Worm (Caenorhabditis elegans): Measurements from ENCODE around the gene srd-41.
A peak's percentile ranks its signal among the peaks of the same experiment; 100 is the strongest.

srd-41 gene

DNA sequence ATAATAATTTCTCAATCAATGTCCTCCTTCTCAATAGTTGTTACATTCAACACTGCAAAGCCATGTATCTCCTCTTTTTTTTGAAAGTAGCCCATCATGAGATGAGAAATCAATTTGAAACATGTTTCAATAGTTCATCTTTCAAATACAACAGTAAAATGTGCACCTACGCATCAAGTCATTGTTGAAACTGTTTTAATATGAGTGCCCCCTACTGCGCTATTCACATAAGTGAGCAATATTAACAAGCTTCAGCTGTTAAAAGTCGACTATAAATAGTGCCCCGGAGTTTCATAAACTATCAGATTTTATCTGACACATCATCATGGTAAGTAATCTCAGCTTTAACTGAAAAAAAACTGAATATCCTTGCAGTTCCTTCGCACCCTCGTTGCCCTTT, 33.9 kb downstream of the srd-41 start, which contains the start of the genes nspc-15 and F19H6.6:
TSS of gene nspc-15 (plus strand) at position 301 of the 400 bp plus-strand sequence.
TSS of gene F19H6.6 (plus strand) at position 384 of the 400 bp plus-strand sequence.
- TF ChIP-seq ceh-13 (GFP tag; optimal IDR thresholded peaks at IDR 0.05) (no peak), aly-1 (tag; optimal IDR thresholded peaks at IDR 0.05) (no peak), tbx-37 (GFP tag; conservative IDR thresholded peaks at IDR 0.05) (no peak), scrt-1 (GFP tag; IDR thresholded peaks at IDR 0.05) (no peak), hmbx-1 (tag; optimal IDR thresholded peaks at IDR 0.05) (no peak), ceh-36 (tag; optimal IDR thresholded peaks at IDR 0.05) (no peak), sea-1 (GFP tag; conservative IDR thresholded peaks at IDR 0.05) (no peak), flt-1 (GFP tag; IDR thresholded peaks at IDR 0.05) (no peak), tbx-11 (GFP tag; IDR thresholded peaks at IDR 0.05) (no peak), ets-7 (tag; optimal IDR thresholded peaks at IDR 0.05) (no peak)

DNA sequence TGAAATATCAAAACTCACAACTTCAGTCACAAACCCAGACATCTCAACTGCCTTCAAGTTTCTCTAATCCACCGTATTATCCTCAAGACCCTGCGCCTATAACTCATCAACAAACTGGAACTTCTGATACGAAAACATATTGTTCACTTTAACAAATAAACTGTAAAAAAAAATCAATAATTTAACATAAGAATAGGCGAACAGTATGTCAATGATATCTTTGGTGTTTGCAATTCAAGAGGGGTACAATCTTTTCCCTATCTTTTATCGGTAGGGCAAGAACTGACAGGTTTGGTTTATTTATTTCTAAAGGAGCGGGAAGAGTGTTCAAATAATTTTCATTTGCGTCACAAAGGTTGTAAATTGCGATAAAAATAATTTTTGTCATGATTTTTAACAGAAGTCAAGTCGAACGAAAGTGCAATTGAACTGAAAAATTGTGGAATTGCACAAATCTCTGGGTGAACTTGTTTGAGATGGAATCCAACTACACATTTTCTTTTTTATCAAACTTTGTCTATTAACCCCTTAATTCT, 36.5 kb downstream of the srd-41 start:
- TF ChIP-seq ceh-13 (GFP tag; optimal IDR thresholded peaks at IDR 0.05), result no peak
- no peak for TF ChIP-seq ceh-36 (tag; optimal IDR thresholded peaks at IDR 0.05)
- no peak for TF ChIP-seq B0310.2 (tag; optimal IDR thresholded peaks at IDR 0.05)
- no peak for TF ChIP-seq tra-4 (tag; optimal IDR thresholded peaks at IDR 0.05)
- TF ChIP-seq flt-1 (GFP tag; IDR thresholded peaks at IDR 0.05), result no peak
- TF ChIP-seq F13C5.2 (tag; optimal IDR thresholded peaks at IDR 0.05), result peak; percentile 49
- no peak for TF ChIP-seq hmbx-1 (tag; optimal IDR thresholded peaks at IDR 0.05)

DNA sequence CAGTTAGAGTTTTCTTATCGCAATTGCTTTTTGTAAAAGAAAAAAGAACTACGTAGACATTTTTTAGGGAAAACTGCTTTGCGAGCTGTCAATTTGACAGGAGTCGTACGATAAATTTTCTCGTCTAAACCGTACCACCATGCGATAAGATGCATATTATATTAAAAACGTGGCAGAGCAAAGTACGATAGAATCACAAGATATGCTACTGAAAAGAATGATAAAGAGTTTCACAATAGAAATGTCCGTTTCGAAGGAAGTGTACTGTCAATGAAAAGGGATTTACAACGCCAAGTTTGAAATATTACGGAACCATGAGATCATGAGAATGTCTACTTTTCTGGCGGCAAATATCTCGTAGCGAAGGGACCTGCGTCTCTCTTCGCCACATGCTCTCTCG, 38.3 kb downstream of the srd-41 start, which contains the start of gene F19H6.5:
TSS of gene F19H6.5 (minus strand) at position 101 of the 400 bp plus-strand sequence.
- TF ChIP-seq ets-7 (tag; optimal IDR thresholded peaks at IDR 0.05), result no peak
- no peak for TF ChIP-seq scrt-1 (GFP tag; IDR thresholded peaks at IDR 0.05)
- TF ChIP-seq tbx-11 (GFP tag; IDR thresholded peaks at IDR 0.05), result no peak
- no peak for TF ChIP-seq flt-1 (GFP tag; IDR thresholded peaks at IDR 0.05)
- no peak for TF ChIP-seq tra-4 (tag; optimal IDR thresholded peaks at IDR 0.05)
- TF ChIP-seq F13C5.2 (tag; optimal IDR thresholded peaks at IDR 0.05), result no peak
- TF ChIP-seq hmbx-1 (tag; optimal IDR thresholded peaks at IDR 0.05), result no peak
- no peak for TF ChIP-seq pes-1 (GFP tag; IDR thresholded peaks at IDR 0.05)
- TF ChIP-seq sea-1 (GFP tag; conservative IDR thresholded peaks at IDR 0.05), result no peak
- no peak for TF ChIP-seq ama-1 (optimal IDR thresholded peaks at IDR 0.05)
- TF ChIP-seq hnd-1 (tag; optimal IDR thresholded peaks at IDR 0.05), result no peak
- no peak for TF ChIP-seq ceh-36 (tag; optimal IDR thresholded peaks at IDR 0.05)

DNA sequence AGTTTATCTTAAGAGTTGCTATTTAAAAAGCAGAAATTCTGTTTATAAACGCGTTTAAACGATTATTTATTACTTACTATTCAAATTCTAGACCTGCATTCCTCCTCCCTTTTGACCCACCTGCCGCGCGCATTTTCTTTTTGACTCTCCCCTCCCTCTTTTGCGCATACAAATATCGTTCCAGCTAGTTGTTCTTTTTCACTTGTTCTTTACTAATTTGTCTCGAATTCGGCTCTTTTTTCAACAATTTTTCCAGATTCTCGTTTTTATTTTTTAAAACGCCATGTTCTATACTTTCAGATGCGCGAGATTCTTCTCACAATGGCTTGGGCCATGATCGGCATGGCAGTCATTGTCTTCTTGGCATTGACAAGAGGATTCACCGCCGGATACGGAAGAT, 38.9 kb downstream of the srd-41 start, which contains the start of gene F19H6.4:
TSS of gene F19H6.4 (plus strand) at position 301 of the 400 bp plus-strand sequence.
- no peak for TF ChIP-seq hmg-4 (GFP tag; optimal IDR thresholded peaks at IDR 0.05)
- TF ChIP-seq B0310.2 (tag; optimal IDR thresholded peaks at IDR 0.05), result no peak
- no peak for TF ChIP-seq pes-1 (GFP tag; IDR thresholded peaks at IDR 0.05)
- no peak for TF ChIP-seq scrt-1 (GFP tag; IDR thresholded peaks at IDR 0.05)
- no peak for TF ChIP-seq ets-7 (tag; optimal IDR thresholded peaks at IDR 0.05)
- no peak for TF ChIP-seq tbx-37 (GFP tag; conservative IDR thresholded peaks at IDR 0.05)
- no peak for TF ChIP-seq flt-1 (GFP tag; IDR thresholded peaks at IDR 0.05)
- no peak for TF ChIP-seq ama-1 (optimal IDR thresholded peaks at IDR 0.05)
- no peak for TF ChIP-seq tbx-11 (GFP tag; IDR thresholded peaks at IDR 0.05)
- no peak for TF ChIP-seq ceh-13 (GFP tag; optimal IDR thresholded peaks at IDR 0.05)
- no peak for TF ChIP-seq hmbx-1 (tag; optimal IDR thresholded peaks at IDR 0.05)
- TF ChIP-seq tra-4 (tag; optimal IDR thresholded peaks at IDR 0.05), result no peak
- TF ChIP-seq sea-1 (GFP tag; conservative IDR thresholded peaks at IDR 0.05), result no peak
- TF ChIP-seq ceh-36 (tag; optimal IDR thresholded peaks at IDR 0.05), result no peak
- TF ChIP-seq F13C5.2 (tag; optimal IDR thresholded peaks at IDR 0.05), result no peak
- TF ChIP-seq aly-1 (tag; optimal IDR thresholded peaks at IDR 0.05), result no peak
- TF ChIP-seq hnd-1 (tag; optimal IDR thresholded peaks at IDR 0.05), result no peak

DNA sequence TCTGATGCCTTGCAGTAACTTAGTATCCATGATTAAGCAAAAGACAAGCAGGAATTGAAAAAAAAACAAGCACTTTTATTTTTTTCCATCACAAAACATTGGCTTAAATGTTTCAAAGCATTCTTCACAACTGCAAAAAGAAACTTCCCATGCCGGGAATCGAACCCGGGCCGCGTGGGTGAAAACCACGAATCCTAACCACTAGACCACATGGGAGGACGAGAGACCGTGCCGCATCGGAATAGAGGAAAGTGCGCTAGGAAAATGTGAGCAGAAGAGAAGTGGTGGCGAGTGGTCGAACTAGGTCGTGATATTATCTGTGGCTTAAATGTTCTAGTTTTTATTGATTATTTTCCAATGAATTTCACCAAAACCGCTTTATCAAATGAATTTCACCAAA, 41.0 kb downstream of the srd-41 start:
- TF ChIP-seq hmbx-1 (tag; optimal IDR thresholded peaks at IDR 0.05), result peak; percentile 39
- peak; percentile 60 for TF ChIP-seq ceh-36 (tag; optimal IDR thresholded peaks at IDR 0.05)
- peak; percentile 47 for TF ChIP-seq hnd-1 (tag; optimal IDR thresholded peaks at IDR 0.05)
- TF ChIP-seq pes-1 (GFP tag; IDR thresholded peaks at IDR 0.05), result no peak; the same call in none of the 2 replicates
- peak; percentile 71; the same call in 1 of the 2 replicates for TF ChIP-seq sea-1 (GFP tag; conservative IDR thresholded peaks at IDR 0.05)
- TF ChIP-seq scrt-1 (GFP tag; IDR thresholded peaks at IDR 0.05), result peak; percentile 80
- peak; percentile 55 for TF ChIP-seq ceh-13 (GFP tag; optimal IDR thresholded peaks at IDR 0.05)
- TF ChIP-seq aly-1 (tag; optimal IDR thresholded peaks at IDR 0.05), result peak; percentile 59
- peak; percentile 26 for TF ChIP-seq ets-7 (tag; optimal IDR thresholded peaks at IDR 0.05)
- TF ChIP-seq tra-4 (tag; optimal IDR thresholded peaks at IDR 0.05), result no peak
- peak; percentile 84 for TF ChIP-seq F13C5.2 (tag; optimal IDR thresholded peaks at IDR 0.05)
- TF ChIP-seq B0310.2 (tag; optimal IDR thresholded peaks at IDR 0.05), result peak; percentile 39
- no peak for TF ChIP-seq ama-1 (optimal IDR thresholded peaks at IDR 0.05)
- TF ChIP-seq hmg-4 (GFP tag; optimal IDR thresholded peaks at IDR 0.05), result peak; percentile 66
- peak; percentile 84 for TF ChIP-seq flt-1 (GFP tag; IDR thresholded peaks at IDR 0.05)
- peak; percentile 60; the same call in 1 of the 2 replicates for TF ChIP-seq tbx-37 (GFP tag; conservative IDR thresholded peaks at IDR 0.05)
- peak; percentile 82 for TF ChIP-seq tbx-11 (GFP tag; IDR thresholded peaks at IDR 0.05)

DNA sequence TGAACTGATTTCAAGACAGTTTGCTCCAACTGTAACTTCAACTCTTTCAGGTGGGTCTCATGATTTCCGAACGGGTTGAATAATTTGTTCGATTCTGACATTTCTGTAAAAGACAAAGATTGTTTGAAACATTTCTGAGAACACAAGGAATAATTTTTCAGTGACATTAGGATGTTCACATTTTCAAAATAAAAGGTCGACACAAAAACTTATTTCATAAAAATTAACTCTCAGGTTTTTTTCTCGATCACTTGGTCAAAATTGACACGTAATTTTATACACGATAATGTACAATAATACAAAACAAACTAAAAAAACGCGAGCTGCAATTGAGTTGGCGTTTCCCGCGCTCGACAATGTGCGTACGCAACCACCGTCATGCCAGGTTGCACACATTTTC, 44.8 kb downstream of the srd-41 start, which contains the start of gene rif-1.2:
TSS of gene rif-1.2 (minus strand) at position 101 of the 400 bp plus-strand sequence.
- TF ChIP-seq tra-4 (tag; optimal IDR thresholded peaks at IDR 0.05) (no peak), ama-1 (optimal IDR thresholded peaks at IDR 0.05) (no peak), sea-1 (GFP tag; conservative IDR thresholded peaks at IDR 0.05) (no peak), F13C5.2 (tag; optimal IDR thresholded peaks at IDR 0.05) (no peak), B0310.2 (tag; optimal IDR thresholded peaks at IDR 0.05) (no peak), hmg-4 (GFP tag; optimal IDR thresholded peaks at IDR 0.05) (no peak), hmbx-1 (tag; optimal IDR thresholded peaks at IDR 0.05) (no peak), tbx-37 (GFP tag; conservative IDR thresholded peaks at IDR 0.05) (no peak), aly-1 (tag; optimal IDR thresholded peaks at IDR 0.05) (no peak), ceh-13 (GFP tag; optimal IDR thresholded peaks at IDR 0.05) (no peak), pes-1 (GFP tag; IDR thresholded peaks at IDR 0.05) (no peak), scrt-1 (GFP tag; IDR thresholded peaks at IDR 0.05) (no peak), tbx-11 (GFP tag; IDR thresholded peaks at IDR 0.05) (no peak), ets-7 (tag; optimal IDR thresholded peaks at IDR 0.05) (no peak)

DNA sequence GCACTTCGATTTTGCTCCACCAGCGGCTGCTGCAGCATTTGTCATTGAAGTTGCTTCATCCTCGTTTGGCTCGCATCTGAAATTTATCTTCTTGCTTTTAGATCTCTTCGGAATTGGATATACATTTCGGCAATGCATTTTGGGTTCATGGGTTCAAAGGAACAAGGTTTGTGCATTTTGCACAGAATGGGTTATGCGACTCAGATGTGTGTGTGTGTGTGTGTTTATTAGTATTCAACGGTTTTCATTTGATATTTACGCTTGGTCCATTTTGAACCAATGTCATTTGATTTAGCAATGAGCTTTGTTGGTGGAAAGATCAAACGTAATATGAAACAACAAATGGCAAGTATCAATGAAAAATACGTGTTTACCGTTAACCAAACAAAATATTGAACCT, 49.3 kb downstream of the srd-41 start:
- no peak for TF ChIP-seq F13C5.2 (tag; optimal IDR thresholded peaks at IDR 0.05)
- TF ChIP-seq B0310.2 (tag; optimal IDR thresholded peaks at IDR 0.05), result no peak
- TF ChIP-seq pes-1 (GFP tag; IDR thresholded peaks at IDR 0.05), result no peak
